Worm (Caenorhabditis elegans) whole organism, L4 larva: ENCODE results near the gene lec-12.

ENCODE experiments used
- daf-8 ChIP-seq: fragments of 200-800 bp; sonication (Bioruptor generic); IDR thresholded peaks from 2 replicates; pipeline ENCODE4 v1.3.6; 2022; ENCODE audit warnings: missing genetic modification characterization, missing compliant biosample characterization
- lin-13 ChIP-seq: fragments of 150-350 bp; optimal IDR thresholded peaks from 2 replicates; lab custom pipeline; 2014; ENCODE audit warnings: missing biosample characterization, missing genetic modification reagents, missing genetic modification characterization
- mes-2 ChIP-seq: sonication (generic microtip); optimal IDR thresholded peaks from 2 replicates; lab custom pipeline; 2016; ENCODE audit warnings: missing genotype, mild to moderate bottlenecking, missing genetic modification characterization, missing compliant biosample characterization; ENCODE audit not compliant: poor library complexity, severe bottlenecking
- nhr-237 ChIP-seq: sonication (generic microtip); optimal IDR thresholded peaks from 2 replicates; lab custom pipeline; 2017; ENCODE audit warnings: missing biosample characterization, missing genetic modification characterization
- nhr-28 ChIP-seq: fragments of 150-350 bp; optimal IDR thresholded peaks from 2 replicates; lab custom pipeline; 2014; ENCODE audit warnings: missing biosample characterization, missing genetic modification characterization
- nhr-76 ChIP-seq: fragments of 150-350 bp; optimal IDR thresholded peaks from 2 replicates; lab custom pipeline; 2014; ENCODE audit warnings: missing biosample characterization, missing genetic modification characterization
- snpc-4 ChIP-seq: fragments of 150-350 bp; optimal IDR thresholded peaks from 2 replicates; lab custom pipeline; 2014; ENCODE audit warnings: missing biosample characterization, missing genetic modification characterization
- zfp-3 ChIP-seq: fragments of 200-800 bp; sonication (Bioruptor generic); conservative IDR thresholded peaks from 2 replicates; pipeline ENCODE4 v1.3.6; 2022; ENCODE audit warnings: missing genetic modification reagents, missing genetic modification characterization, missing compliant biosample characterization
- ztf-11 ChIP-seq: fragments of 150-350 bp; optimal IDR thresholded peaks from 2 replicates; lab custom pipeline; 2014; ENCODE audit warnings: missing biosample characterization, missing genetic modification characterization

DNA sequence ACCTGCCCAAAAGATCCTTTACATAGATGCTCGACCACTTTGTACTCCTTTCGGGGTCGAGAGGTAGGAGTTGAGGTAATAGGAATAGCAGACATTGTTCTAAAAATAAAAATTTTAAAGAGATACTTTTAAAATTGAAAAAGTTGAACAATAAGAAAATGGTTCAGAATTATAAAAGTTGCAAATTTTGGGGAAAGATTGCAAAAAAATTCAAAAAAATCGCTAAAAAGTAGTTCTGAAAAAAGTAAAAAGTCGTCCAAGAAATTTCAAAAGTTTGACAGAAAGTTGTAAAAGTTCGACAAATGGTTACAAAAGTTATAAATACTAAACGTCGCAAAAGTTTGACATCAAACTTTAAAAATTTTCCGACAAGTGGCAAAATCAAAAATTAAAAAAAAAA lies 33.9 kb downstream of the lec-12 start, which contains the start of gene R02C2.1:
- TF ChIP-seq nhr-76 (tag; lab: Kevin White, UChicago) (no peak), nhr-28 (no peak), ztf-11 (tag; lab: Kevin White, UChicago) (no peak), mes-2 (tag; lab: Kevin White, UChicago) (no peak), lin-13 (GFP tag; lab: Kevin White, UChicago) (no peak), daf-8 (GFP tag; lab: Robert Waterston, UW) (no peak), nhr-237 (tag; lab: Kevin White, UChicago) (no peak), snpc-4 (no peak), zfp-3 (GFP tag; lab: Robert Waterston, UW) (no peak)
